Fruit fly (Drosophila melanogaster) Kc167 (cell line): ENCODE results near the gene CG17260.

Experiments
- Myc ChIP-seq: fragments of >200 bp; optimal IDR thresholded peaks from 2 replicates; lab custom pipeline; 2017; ENCODE audit warnings: missing external identifiers
- insv ChIP-seq: fragments of >200 bp; optimal IDR thresholded peaks from 3 replicates; lab custom pipeline; 2018; ENCODE audit warnings: missing external identifiers

DNA sequence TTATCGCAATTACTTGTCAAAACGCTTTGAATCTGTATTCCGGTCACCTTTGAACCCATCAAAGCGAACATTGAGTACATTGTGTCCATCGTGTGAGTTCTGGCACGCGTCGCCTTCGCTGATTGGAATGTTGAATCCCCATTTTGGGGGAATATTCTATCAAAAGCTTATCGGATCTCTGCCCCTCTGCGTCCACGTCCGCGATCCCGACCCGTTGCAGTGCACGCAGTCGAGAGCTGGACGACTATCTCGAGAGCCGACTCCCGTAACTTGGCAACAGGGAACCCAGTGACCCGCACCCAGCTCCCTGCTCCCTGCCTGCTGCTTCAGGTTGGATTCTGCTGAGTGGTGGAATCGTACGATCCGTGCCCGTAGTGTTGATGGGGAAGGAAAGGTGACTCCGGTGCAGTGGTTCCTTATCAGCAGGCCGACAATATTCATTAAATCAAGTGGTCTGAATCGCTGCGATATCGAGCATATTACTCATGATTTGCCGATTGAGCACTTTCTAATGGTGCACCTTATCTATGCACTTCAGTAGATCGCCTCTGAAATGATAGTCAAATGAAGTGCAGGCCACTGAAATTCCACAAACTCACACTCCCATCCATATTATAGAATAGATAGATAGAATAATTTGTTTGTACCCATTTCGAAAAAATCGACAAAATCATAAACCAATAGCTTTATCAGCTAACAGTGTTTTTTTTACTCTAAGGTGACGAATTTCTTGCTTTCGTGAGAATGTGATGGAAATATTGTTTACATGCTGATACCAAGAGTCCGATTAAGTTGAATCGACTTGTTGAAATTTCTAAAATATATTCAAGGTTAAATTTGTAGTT, 7.9 kb downstream of the CG17260 start:
- TF ChIP-seq insv (no peak), Myc (lab: Kevin White, UChicago) (no peak)
